Fruit fly (Drosophila melanogaster): Measurements from ENCODE around the gene CG7368.
A peak's percentile ranks its signal among the peaks of the same experiment; 100 is the strongest.

CG7368 gene

dm6 chr3L:11609153-11609809 is 12.3 kb downstream of the CG7368 start, which contains the start of gene Duba (continued):
- TF ChIP-seq CG31388 (GFP tag; optimal IDR thresholded peaks at IDR 0.05) = no peak
- no peak for TF ChIP-seq CG14860 (GFP tag; IDR thresholded peaks at IDR 0.05; ENCODE audit: partially characterized antibody)
- TF ChIP-seq TFAM (GFP tag; optimal IDR thresholded peaks at IDR 0.05) = no peak
- peak; percentile 56 for TF ChIP-seq Lhr (GFP tag; optimal IDR thresholded peaks at IDR 0.05)
- TF ChIP-seq CG2116 (GFP tag; optimal IDR thresholded peaks at IDR 0.05) = peak; percentile 89
- TF ChIP-seq CG9727 (GFP tag; optimal IDR thresholded peaks at IDR 0.05) = no peak
- no peak for TF ChIP-seq CG7372 (GFP tag; IDR thresholded peaks at IDR 0.05)
- no peak for TF ChIP-seq CG8388 (GFP tag; optimal IDR thresholded peaks at IDR 0.05)
- TF ChIP-seq Dbx (GFP tag; IDR thresholded peaks at IDR 0.05) = no peak

dm6 chr3L:11609835-11610234 is 12.8 kb downstream of the CG7368 start, which contains the start of gene CG42832:
Gene CG42832, plus strand, starts transcription at chr3L:11610135.
- TF ChIP-seq slp2 (GFP tag; optimal IDR thresholded peaks at IDR 0.05) (no peak), CG13296 (GFP tag; optimal IDR thresholded peaks at IDR 0.05) (peak; percentile 6), CG17186 (GFP tag; optimal IDR thresholded peaks at IDR 0.05) (no peak), sob (GFP tag; IDR thresholded peaks at IDR 0.05) (0 out of 2 replicates have a peak, but pooled peaks have one; percentile 35), CG9797 (GFP tag; optimal IDR thresholded peaks at IDR 0.05) (no peak), CG11695 (GFP tag; IDR thresholded peaks at IDR 0.05) (0 out of 3 replicates have a peak, but pooled peaks have one; percentile 25), Bgb (GFP tag; IDR thresholded peaks at IDR 0.05; ENCODE audit: partially characterized antibody) (no peak), BtbVII (GFP tag; optimal IDR thresholded peaks at IDR 0.05) (no peak), ro (GFP tag; IDR thresholded peaks at IDR 0.05) (no peak), CG18599 (GFP tag; optimal IDR thresholded peaks at IDR 0.05) (peak; percentile 43), jumu (GFP tag; optimal IDR thresholded peaks at IDR 0.05) (no peak), caup (GFP tag; optimal IDR thresholded peaks at IDR 0.05; ENCODE audit: severe bottlenecking) (peak; percentile 42), CG12155 (GFP tag; optimal IDR thresholded peaks at IDR 0.05) (no peak), CG10321 (GFP tag; IDR thresholded peaks at IDR 0.05) (no peak), CG9876 (GFP tag; optimal IDR thresholded peaks at IDR 0.05) (no peak), Fer1 (GFP tag; optimal IDR thresholded peaks at IDR 0.05) (peak; percentile 21), lab (GFP tag; optimal IDR thresholded peaks at IDR 0.05) (peak; percentile 52), pita (GFP tag; optimal IDR thresholded peaks at IDR 0.05) (no peak), sima (GFP tag; optimal IDR thresholded peaks at IDR 0.05) (no peak)

dm6 chr3L:11620001-11620400 is 23.0 kb downstream of the CG7368 start, which contains the start of gene Muc68Ca:
Gene Muc68Ca, minus strand, starts transcription at chr3L:11620101.
- no peak for TF ChIP-seq lmd (GFP tag; IDR thresholded peaks at IDR 0.05)
- TF ChIP-seq pho (GFP tag; optimal IDR thresholded peaks at IDR 0.05) = no peak
- TF ChIP-seq crc (GFP tag; optimal IDR thresholded peaks at IDR 0.05) = no peak
- TF ChIP-seq Aef1 (GFP tag; IDR thresholded peaks at IDR 0.05) = no peak
- TF ChIP-seq CG15601 (tag; optimal IDR thresholded peaks at IDR 0.05) = no peak
- TF ChIP-seq CG30403 (GFP tag; optimal IDR thresholded peaks at IDR 0.05) = no peak
- no peak for TF ChIP-seq Xrp1 (GFP tag; IDR thresholded peaks at IDR 0.05)
- TF ChIP-seq CG12155 (GFP tag; optimal IDR thresholded peaks at IDR 0.05) = no peak
- no peak for TF ChIP-seq croc (GFP tag; conservative IDR thresholded peaks at IDR 0.05)
- no peak for TF ChIP-seq CG17568 (GFP tag; optimal IDR thresholded peaks at IDR 0.05)
- TF ChIP-seq CG13624 (GFP tag; optimal IDR thresholded peaks at IDR 0.05) = no peak
- TF ChIP-seq Hr39 (optimal IDR thresholded peaks at IDR 0.05) = no peak
- TF ChIP-seq CG42726 (GFP tag; IDR thresholded peaks at IDR 0.05; ENCODE audit: partially characterized antibody) = no peak
- TF ChIP-seq CG6854 (GFP tag; optimal IDR thresholded peaks at IDR 0.05) = no peak
- TF ChIP-seq ems (GFP tag; optimal IDR thresholded peaks at IDR 0.05) = no peak
- no peak for TF ChIP-seq Awh (GFP tag; IDR thresholded peaks at IDR 0.05)

All from whole organism, embryonic.